Fruit fly (Drosophila melanogaster) S2 (cell line): ENCODE data around the gene PK1-R.

Experiments
- CG8478 ChIP-seq: fragments of >200 bp; optimal IDR thresholded peaks from 2 replicates; lab custom pipeline; 2018
- CTCF ChIP-seq, 2 experiments: fragments of >200 bp; optimal IDR thresholded peaks; 2 replicates each; lab custom pipeline; 2018

Gene PK1-R

dm6 chr3R:14051391-14051852, 51.5 kb downstream of the PK1-R start:
- no peak for TF ChIP-seq CTCF (optimal IDR thresholded peaks at IDR 0.05; lab: Kevin White, UChicago)
- TF ChIP-seq CG8478 (lab: Kevin White, UChicago): no peak

dm6 chr3R:14050556-14051170, 52.3 kb downstream of the PK1-R start:
- no peak for TF ChIP-seq CG8478 (lab: Kevin White, UChicago)
- no peak for TF ChIP-seq CTCF (optimal IDR thresholded peaks at IDR 0.05; lab: Kevin White, UChicago)
